Worm (Caenorhabditis elegans) whole organism, late embryonic: ENCODE data around the gene D2062.4.

Source experiments
- K02D7.2 ChIP-seq: sonication (generic microtip); optimal IDR thresholded peaks from 2 replicates; lab custom pipeline; 2017; ENCODE audit warnings: mild to moderate bottlenecking, missing genetic modification characterization, missing compliant biosample characterization
- Y22D7AL.16 ChIP-seq: sonication (generic microtip); optimal IDR thresholded peaks from 2 replicates; lab custom pipeline; 2016; ENCODE audit warnings: missing genetic modification characterization, missing compliant biosample characterization
- ceh-14 ChIP-seq: sonication (generic microtip); optimal IDR thresholded peaks from 2 replicates; lab custom pipeline; 2016; ENCODE audit warnings: missing genotype, missing genetic modification characterization, missing compliant biosample characterization
- ceh-19 ChIP-seq: fragments of 200-800 bp; sonication (Bioruptor generic); optimal IDR thresholded peaks from 2 replicates; lab custom pipeline; 2018; ENCODE audit warnings: mild to moderate bottlenecking, missing genetic modification characterization, missing compliant biosample characterization
- ceh-45 ChIP-seq: fragments of 200-800 bp; sonication (Bioruptor generic); IDR thresholded peaks from 2 replicates; pipeline ENCODE4 v1.3.6; 2022; ENCODE audit warnings: missing genetic modification reagents, missing genetic modification characterization, missing compliant biosample characterization
- ceh-48 ChIP-seq: sonication (generic microtip); optimal IDR thresholded peaks from 2 replicates; lab custom pipeline; 2016; ENCODE audit warnings: missing genetic modification characterization, inconsistent platforms, missing compliant biosample characterization
- dve-1 ChIP-seq: sonication (generic microtip); optimal IDR thresholded peaks from 2 replicates; lab custom pipeline; 2017; ENCODE audit warnings: antibody characterized with exemption, mild to moderate bottlenecking, missing genetic modification characterization, missing compliant biosample characterization
- elt-4 ChIP-seq: sonication (generic microtip); optimal IDR thresholded peaks from 2 replicates; lab custom pipeline; 2016; ENCODE audit warnings: missing genetic modification characterization, missing compliant biosample characterization
- ets-4 ChIP-seq: sonication (generic microtip); optimal IDR thresholded peaks from 2 replicates; lab custom pipeline; 2016; ENCODE audit warnings: missing genetic modification characterization, missing compliant biosample characterization
- fax-1 ChIP-seq: sonication (generic microtip); optimal IDR thresholded peaks from 2 replicates; lab custom pipeline; 2016; ENCODE audit warnings: missing genotype, missing genetic modification characterization, missing compliant biosample characterization
- fkh-10 ChIP-seq: fragments of 150-350 bp; optimal IDR thresholded peaks from 2 replicates; lab custom pipeline; 2014; ENCODE audit warnings: missing biosample characterization, missing genetic modification reagents, missing genetic modification characterization
- fkh-6 ChIP-seq: sonication (generic microtip); optimal IDR thresholded peaks from 2 replicates; lab custom pipeline; 2016; ENCODE audit warnings: missing genetic modification characterization, missing compliant biosample characterization
- gmeb-2 ChIP-seq: sonication (generic microtip); optimal IDR thresholded peaks from 2 replicates; lab custom pipeline; 2016; ENCODE audit warnings: missing genetic modification characterization, inconsistent platforms, missing compliant biosample characterization
- hlh-13 ChIP-seq: fragments of 200-800 bp; sonication (Bioruptor generic); optimal IDR thresholded peaks from 2 replicates; lab custom pipeline; 2018; ENCODE audit warnings: mild to moderate bottlenecking, missing genetic modification characterization, missing compliant biosample characterization
- hlh-30 ChIP-seq: sonication (generic microtip); optimal IDR thresholded peaks from 2 replicates; lab custom pipeline; 2017; ENCODE audit warnings: antibody characterized with exemption, missing genetic modification characterization, missing compliant biosample characterization; ENCODE audit not compliant: insufficient read depth
- hlh-8 ChIP-seq: sonication (generic microtip); optimal IDR thresholded peaks from 2 replicates; lab custom pipeline; 2016; ENCODE audit warnings: missing genotype, missing genetic modification characterization, missing compliant biosample characterization
- lim-6 ChIP-seq: sonication (generic microtip); optimal IDR thresholded peaks from 2 replicates; lab custom pipeline; 2016; ENCODE audit warnings: missing genetic modification characterization, missing compliant biosample characterization
- lin-11 ChIP-seq: fragments of 200-800 bp; sonication (Bioruptor generic); optimal IDR thresholded peaks from 2 replicates; lab custom pipeline; 2018; ENCODE audit warnings: mild to moderate bottlenecking, missing genetic modification characterization, missing compliant biosample characterization
- madf-2 ChIP-seq: sonication (generic microtip); optimal IDR thresholded peaks from 2 replicates; lab custom pipeline; 2017; ENCODE audit warnings: missing genetic modification characterization, missing compliant biosample characterization
- mec-3 ChIP-seq: sonication (generic microtip); optimal IDR thresholded peaks from 2 replicates; lab custom pipeline; 2016; ENCODE audit warnings: borderline replicate concordance, missing genetic modification characterization, missing compliant biosample characterization
- pag-3 ChIP-seq: sonication (generic microtip); optimal IDR thresholded peaks from 2 replicates; lab custom pipeline; 2016; ENCODE audit warnings: missing compliant biosample characterization, missing genetic modification characterization, borderline replicate concordance
- pax-1 ChIP-seq: fragments of 150-350 bp; optimal IDR thresholded peaks from 2 replicates; lab custom pipeline; 2014; ENCODE audit warnings: missing biosample characterization, missing genetic modification characterization
- pha-4 ChIP-seq: fragments of 150-350 bp; optimal IDR thresholded peaks from 2 replicates; lab custom pipeline; 2018; ENCODE audit warnings: missing biosample characterization, missing genetic modification reagents, missing genetic modification characterization
- rnt-1 ChIP-seq: sonication (generic microtip); optimal IDR thresholded peaks from 2 replicates; lab custom pipeline; 2016; ENCODE audit warnings: missing genetic modification characterization, missing compliant biosample characterization
- sox-4 ChIP-seq: sonication (generic microtip); optimal IDR thresholded peaks from 2 replicates; lab custom pipeline; 2017; ENCODE audit warnings: mild to moderate bottlenecking, missing genetic modification characterization, inconsistent platforms, missing compliant biosample characterization
- syd-9 ChIP-seq: sonication (generic microtip); optimal IDR thresholded peaks from 2 replicates; lab custom pipeline; 2016; ENCODE audit warnings: mild to moderate bottlenecking, missing genetic modification characterization, moderate library complexity, missing compliant biosample characterization
- unc-42 ChIP-seq: sonication (generic microtip); optimal IDR thresholded peaks from 2 replicates; lab custom pipeline; 2016; ENCODE audit warnings: missing genotype, missing genetic modification characterization, missing compliant biosample characterization

D2062.4 gene

ce11 chrII:2629270-2629669 is 6.1 kb downstream of the D2062.4 start, which contains the start of gene sri-37:
Gene sri-37 (plus strand): TSS chrII:2629570.
- no peak for TF ChIP-seq hlh-13
- no peak for TF ChIP-seq hlh-30 (tag; lab: Kevin White, UChicago)
- TF ChIP-seq ets-4 (tag; lab: Kevin White, UChicago), result no peak
- TF ChIP-seq mec-3 (tag; lab: Kevin White, UChicago), result no peak
- TF ChIP-seq fax-1 (tag; lab: Kevin White, UChicago), result no peak
- TF ChIP-seq rnt-1 (tag; lab: Kevin White, UChicago), result no peak
- TF ChIP-seq madf-2 (tag; lab: Kevin White, UChicago), result no peak
- no peak for TF ChIP-seq lim-6
- no peak for TF ChIP-seq ceh-19
- no peak for TF ChIP-seq pag-3
- no peak for TF ChIP-seq gmeb-2 (tag; lab: Kevin White, UChicago)
- no peak for TF ChIP-seq K02D7.2 (tag; lab: Kevin White, UChicago)

DNA sequence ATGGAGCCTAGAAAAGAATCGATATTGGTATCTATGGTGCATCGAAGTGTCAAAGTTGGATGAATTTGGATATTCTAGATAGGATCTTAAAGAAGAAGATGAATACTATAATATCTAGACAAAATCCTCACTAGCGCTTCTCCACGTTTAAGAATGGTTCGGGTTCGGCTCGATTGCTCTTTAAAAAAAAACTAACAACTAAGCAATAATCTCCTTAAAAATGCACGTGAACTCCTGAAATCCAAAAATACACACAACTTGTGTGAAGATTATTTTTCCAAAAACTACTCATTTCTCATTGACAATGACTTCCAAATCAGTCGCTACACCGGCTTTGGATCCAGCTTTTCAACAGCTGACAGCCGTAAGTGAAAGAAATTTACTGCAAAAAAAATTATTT is 8.0 kb downstream of the D2062.4 start, which contains the start of gene D2062.1:
TSS of gene D2062.1 (plus strand) at position 301 of the 400 bp plus-strand sequence.
- no peak for TF ChIP-seq ceh-48 (tag; lab: Kevin White, UChicago)
- no peak for TF ChIP-seq unc-42 (tag; lab: Kevin White, UChicago)
- TF ChIP-seq ceh-14 (tag; lab: Kevin White, UChicago), result no peak
- no peak for TF ChIP-seq fkh-10 (GFP tag; lab: Kevin White, UChicago)
- no peak for TF ChIP-seq pha-4 (tag; lab: Kevin White, UChicago)
- TF ChIP-seq fkh-6 (tag; lab: Kevin White, UChicago), result no peak
- TF ChIP-seq syd-9, result no peak
- TF ChIP-seq sox-4 (tag; lab: Kevin White, UChicago), result no peak
- TF ChIP-seq rnt-1 (tag; lab: Kevin White, UChicago), result no peak
- no peak for TF ChIP-seq K02D7.2 (tag; lab: Kevin White, UChicago)
- no peak for TF ChIP-seq lin-11 (tag; lab: Kevin White, UChicago)
- TF ChIP-seq ceh-45 (GFP tag; lab: Robert Waterston, UW), result no peak

ce11 chrII:2632194-2632593 is 9.0 kb downstream of the D2062.4 start:
- peak; percentile 89 for TF ChIP-seq dve-1 (tag; lab: Kevin White, UChicago)

DNA sequence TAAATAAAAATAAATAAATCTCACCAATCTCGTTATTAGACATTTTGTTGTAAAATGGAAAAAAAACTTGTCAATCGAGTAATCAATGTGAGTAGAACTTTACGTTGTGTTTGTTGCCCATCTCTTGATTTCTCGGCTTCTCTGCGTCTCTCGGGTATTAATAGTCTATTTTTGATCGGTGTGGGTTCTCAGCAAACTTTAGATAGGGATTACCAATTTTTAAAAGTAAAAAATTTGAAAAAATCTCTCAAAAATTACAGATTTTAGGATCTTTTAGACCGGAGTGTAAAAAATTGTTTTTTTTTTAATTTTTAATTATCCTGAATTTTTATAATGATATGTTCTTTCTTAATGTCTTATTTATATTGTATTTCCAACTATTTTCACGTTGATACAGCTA is 14.2 kb downstream of the D2062.4 start, which contains the start of gene F22E5.21:
TSS of gene F22E5.21 (minus strand) at position 101 of the 400 bp plus-strand sequence.
- TF ChIP-seq dve-1 (tag; lab: Kevin White, UChicago), result no peak
- no peak for TF ChIP-seq ceh-19
- no peak for TF ChIP-seq fkh-10 (GFP tag; lab: Kevin White, UChicago)
- TF ChIP-seq lim-6, result no peak
- no peak for TF ChIP-seq elt-4 (tag; lab: Kevin White, UChicago)
- TF ChIP-seq gmeb-2 (tag; lab: Kevin White, UChicago), result no peak
- no peak for TF ChIP-seq pax-1 (tag; lab: Kevin White, UChicago)
- TF ChIP-seq ceh-14 (tag; lab: Kevin White, UChicago), result no peak
- TF ChIP-seq Y22D7AL.16 (tag; lab: Kevin White, UChicago), result no peak
- no peak for TF ChIP-seq fkh-6 (tag; lab: Kevin White, UChicago)

DNA sequence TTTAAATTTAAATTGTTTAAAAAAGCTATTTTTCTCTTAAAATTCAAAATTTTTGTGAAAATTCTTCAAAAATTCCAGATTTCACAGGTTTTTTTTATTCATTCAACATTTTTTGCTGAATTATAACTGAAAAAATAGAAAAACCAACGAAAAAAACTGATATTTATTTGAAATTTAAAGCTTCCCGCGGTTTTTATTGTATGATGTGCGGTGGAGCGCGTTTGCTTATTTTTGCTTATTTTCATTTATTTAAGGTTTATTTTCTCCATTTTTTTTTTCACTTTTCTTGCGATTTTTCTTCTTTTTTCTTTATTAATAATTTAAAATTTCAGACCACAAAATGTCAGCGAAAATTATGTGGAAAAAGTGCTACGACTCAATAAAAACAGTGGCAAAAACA is 14.9 kb downstream of the D2062.4 start, which contains the start of gene F22E5.9:
TSS of gene F22E5.9 (plus strand) at position 327 of the 400 bp plus-strand sequence.
- TF ChIP-seq ceh-48 (tag; lab: Kevin White, UChicago) (no peak), sox-4 (tag; lab: Kevin White, UChicago) (no peak), pag-3 (no peak), unc-42 (tag; lab: Kevin White, UChicago) (no peak), madf-2 (tag; lab: Kevin White, UChicago) (no peak), hlh-8 (tag; lab: Kevin White, UChicago) (no peak), ceh-19 (no peak)

DNA sequence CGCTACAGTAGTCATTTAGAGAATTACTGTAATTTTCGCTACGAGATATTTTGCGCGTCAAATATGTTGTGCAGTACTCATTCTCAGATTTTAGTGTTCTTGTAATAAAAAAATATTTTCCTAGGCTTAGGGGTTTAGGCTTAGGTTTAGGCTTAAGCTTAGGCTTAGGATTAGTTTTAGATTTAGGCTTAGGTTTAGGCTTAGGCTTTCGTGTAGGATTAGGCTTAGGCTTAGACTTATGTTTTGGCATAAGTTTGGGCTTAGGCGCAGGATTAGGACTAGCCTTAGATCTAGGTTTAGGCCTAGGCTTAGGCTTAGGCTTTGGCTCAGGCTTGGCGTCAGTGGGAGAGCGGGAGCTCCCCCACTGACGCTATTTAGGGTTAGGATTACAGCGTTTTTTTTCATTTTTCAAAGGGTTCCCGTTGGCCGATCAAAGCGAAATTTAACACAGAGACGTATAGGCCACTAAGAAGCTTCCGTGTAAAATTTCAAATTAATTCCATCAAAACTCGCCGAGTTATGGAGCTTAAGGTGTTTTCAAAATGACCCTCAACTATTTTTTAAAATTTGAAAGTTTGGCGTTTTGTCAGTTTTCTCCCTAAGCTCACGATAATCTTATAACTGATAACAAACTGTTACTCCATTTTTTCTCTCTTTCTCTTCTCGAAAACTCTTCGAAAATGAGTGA is 16.3 kb downstream of the D2062.4 start, which contains the start of gene F22E5.8:
TSS of gene F22E5.8 (plus strand) at position 638 of the 688 bp plus-strand sequence.
- TF ChIP-seq dve-1 (tag; lab: Kevin White, UChicago), result peak; percentile 75
